Fruit fly (Drosophila melanogaster) whole organism, adult: Measurements from ENCODE around the gene CG18259.

Experiments used
- CG14711 ChIP-seq: fragments of 200-800 bp; sonication (Bioruptor generic); optimal IDR thresholded peaks from 2 replicates; lab custom pipeline; 2018; ENCODE audit warnings: missing biosample characterization, mild to moderate bottlenecking, missing genetic modification characterization, moderate library complexity
- CG1620 ChIP-seq: fragments of 200-800 bp; sonication (Bioruptor generic); optimal IDR thresholded peaks from 2 replicates; lab custom pipeline; 2016; ENCODE audit warnings: missing biosample characterization, missing genetic modification characterization
- CG5204 ChIP-seq: fragments of 200-800 bp; sonication (Bioruptor generic); optimal IDR thresholded peaks from 2 replicates; lab custom pipeline; 2016; ENCODE audit warnings: missing biosample characterization, missing genetic modification characterization
- Crg-1 ChIP-seq: fragments of 200-800 bp; sonication (Bioruptor generic); optimal IDR thresholded peaks from 2 replicates; lab custom pipeline; 2016; ENCODE audit warnings: missing biosample characterization, missing genetic modification characterization
- Hr96 ChIP-seq: fragments of 200-800 bp; sonication (Bioruptor generic); optimal IDR thresholded peaks from 2 replicates; lab custom pipeline; 2016; ENCODE audit warnings: missing biosample characterization, missing genetic modification characterization
- bab1 ChIP-seq: fragments of 200-800 bp; sonication (Bioruptor generic); optimal IDR thresholded peaks from 3 replicates; lab custom pipeline; 2019; ENCODE audit warnings: missing biosample characterization, mild to moderate bottlenecking, missing genetic modification characterization, moderate library complexity
- kay ChIP-seq: fragments of 200-800 bp; sonication (Bioruptor generic); peaks from one replicate; lab custom pipeline; 2016; ENCODE audit warnings: missing biosample characterization, missing genetic modification characterization, borderline replicate concordance
- pad ChIP-seq: fragments of 200-800 bp; sonication (Bioruptor generic); optimal IDR thresholded peaks from 3 replicates; lab custom pipeline; 2017; ENCODE audit warnings: missing biosample characterization, missing genetic modification characterization, mild to moderate bottlenecking, moderate library complexity, missing genetic modification reagents
- tj ChIP-seq: fragments of 200-800 bp; sonication (Bioruptor generic); optimal IDR thresholded peaks from 3 replicates; lab custom pipeline; 2017; ENCODE audit warnings: missing biosample characterization, mild to moderate bottlenecking, missing genetic modification characterization, moderate library complexity

DNA sequence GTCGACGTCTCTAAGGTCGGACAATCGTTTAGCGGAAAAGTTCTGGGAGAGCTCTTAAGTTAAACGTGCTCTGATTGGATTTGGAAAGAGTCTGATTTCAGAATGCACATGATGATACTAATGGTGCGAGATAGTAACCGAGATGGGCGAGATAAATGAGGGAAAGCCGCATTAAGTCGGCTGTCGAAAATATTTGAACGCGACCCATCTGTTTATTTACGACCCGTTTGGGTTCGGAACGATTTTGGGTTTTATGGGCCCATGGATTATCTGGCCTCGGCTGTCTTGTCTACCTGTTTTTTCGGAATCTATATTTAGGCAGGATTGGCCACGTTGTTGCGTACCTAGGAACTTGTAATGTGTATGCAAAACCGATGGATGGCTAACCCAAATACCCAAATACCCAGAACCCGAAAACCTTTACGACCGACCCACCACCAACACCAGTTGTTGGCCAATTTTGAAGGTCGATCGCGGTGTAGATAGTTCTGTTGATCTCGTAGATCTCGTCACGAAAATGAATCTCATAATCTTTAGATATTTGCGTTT is 16.1 kb upstream of the CG18259 start:
- TF ChIP-seq Crg-1 = no peak
- TF ChIP-seq CG5204 (GFP tag; lab: Kevin White, UChicago) = no peak
- TF ChIP-seq kay (GFP tag; lab: Kevin White, UChicago) = no peak
- no peak for TF ChIP-seq CG1620 (GFP tag; lab: Kevin White, UChicago)
- TF ChIP-seq bab1 (GFP tag; lab: Kevin White, UChicago) = no peak
- TF ChIP-seq pad (GFP tag; lab: Kevin White, UChicago) = no peak
- no peak for TF ChIP-seq Hr96 (GFP tag; lab: Kevin White, UChicago)
- TF ChIP-seq tj (GFP tag; lab: Kevin White, UChicago) = no peak
- no peak for TF ChIP-seq CG14711 (tag; lab: Kevin White, UChicago)
